Worm (Caenorhabditis elegans) whole organism, late embryonic: Measurements from ENCODE around the gene scl-1.

Source experiments
- F13H6.1 ChIP-seq: sonication (generic microtip); optimal IDR thresholded peaks from 2 replicates; lab custom pipeline; 2016; ENCODE audit warnings: missing genetic modification characterization, missing compliant biosample characterization
- K09A11.1 ChIP-seq: sonication (generic microtip); optimal IDR thresholded peaks from 2 replicates; lab custom pipeline; 2017; ENCODE audit warnings: antibody characterized with exemption, mild to moderate bottlenecking, missing genetic modification characterization, missing compliant biosample characterization; ENCODE audit not compliant: insufficient read depth
- ahr-1 ChIP-seq: sonication (generic microtip); optimal IDR thresholded peaks from 2 replicates; lab custom pipeline; 2016; ENCODE audit warnings: missing genetic modification characterization, missing compliant biosample characterization
- ceh-19 ChIP-seq: fragments of 200-800 bp; sonication (Bioruptor generic); optimal IDR thresholded peaks from 2 replicates; lab custom pipeline; 2018; ENCODE audit warnings: mild to moderate bottlenecking, missing genetic modification characterization, missing compliant biosample characterization
- ceh-2 ChIP-seq: sonication (generic microtip); optimal IDR thresholded peaks from 2 replicates; lab custom pipeline; 2016; ENCODE audit warnings: missing genotype, missing genetic modification characterization, missing compliant biosample characterization
- ceh-22 ChIP-seq: sonication (generic microtip); optimal IDR thresholded peaks from 2 replicates; lab custom pipeline; 2017; ENCODE audit warnings: missing biosample characterization, missing genetic modification characterization
- ceh-24 ChIP-seq: sonication (generic microtip); optimal IDR thresholded peaks from 2 replicates; lab custom pipeline; 2016; ENCODE audit warnings: mild to moderate bottlenecking, missing genetic modification characterization, missing compliant biosample characterization
- ceh-30 ChIP-seq: fragments of 150-350 bp; optimal IDR thresholded peaks from 2 replicates; lab custom pipeline; 2014; ENCODE audit warnings: missing biosample characterization, missing genetic modification characterization
- ceh-31 ChIP-seq: sonication (generic microtip); optimal IDR thresholded peaks from 2 replicates; lab custom pipeline; 2016; ENCODE audit warnings: missing genetic modification characterization, missing compliant biosample characterization
- ceh-48 ChIP-seq: sonication (generic microtip); optimal IDR thresholded peaks from 2 replicates; lab custom pipeline; 2016; ENCODE audit warnings: missing genetic modification characterization, inconsistent platforms, missing compliant biosample characterization
- ceh-6 ChIP-seq: fragments of 200-800 bp; sonication (Bioruptor generic); optimal IDR thresholded peaks from 2 replicates; lab custom pipeline; 2018; ENCODE audit warnings: mild to moderate bottlenecking, missing genetic modification characterization, missing compliant biosample characterization
- ceh-9 ChIP-seq: sonication (generic microtip); optimal IDR thresholded peaks from 2 replicates; lab custom pipeline; 2016; ENCODE audit warnings: mild to moderate bottlenecking, missing genetic modification characterization, inconsistent platforms, missing compliant biosample characterization
- che-1 ChIP-seq: sonication (generic microtip); optimal IDR thresholded peaks from 2 replicates; lab custom pipeline; 2016; ENCODE audit warnings: mild to moderate bottlenecking, missing genetic modification characterization, missing compliant biosample characterization
- dve-1 ChIP-seq: sonication (generic microtip); optimal IDR thresholded peaks from 2 replicates; lab custom pipeline; 2017; ENCODE audit warnings: antibody characterized with exemption, mild to moderate bottlenecking, missing genetic modification characterization, missing compliant biosample characterization
- elt-2 ChIP-seq: sonication (generic microtip); optimal IDR thresholded peaks from 2 replicates; lab custom pipeline; 2016; ENCODE audit warnings: missing genetic modification reagents, missing genetic modification characterization, missing compliant biosample characterization
- eyg-1 ChIP-seq: sonication (generic microtip); optimal IDR thresholded peaks from 2 replicates; lab custom pipeline; 2016; ENCODE audit warnings: missing genotype, missing genetic modification characterization, missing compliant biosample characterization
- fax-1 ChIP-seq: sonication (generic microtip); optimal IDR thresholded peaks from 2 replicates; lab custom pipeline; 2016; ENCODE audit warnings: missing genotype, missing genetic modification characterization, missing compliant biosample characterization
- fkh-10 ChIP-seq: fragments of 150-350 bp; optimal IDR thresholded peaks from 2 replicates; lab custom pipeline; 2014; ENCODE audit warnings: missing biosample characterization, missing genetic modification reagents, missing genetic modification characterization
- fkh-6 ChIP-seq: sonication (generic microtip); optimal IDR thresholded peaks from 2 replicates; lab custom pipeline; 2016; ENCODE audit warnings: missing genetic modification characterization, missing compliant biosample characterization
- hlh-13 ChIP-seq: fragments of 200-800 bp; sonication (Bioruptor generic); optimal IDR thresholded peaks from 2 replicates; lab custom pipeline; 2018; ENCODE audit warnings: mild to moderate bottlenecking, missing genetic modification characterization, missing compliant biosample characterization
- hlh-30 ChIP-seq: sonication (generic microtip); optimal IDR thresholded peaks from 2 replicates; lab custom pipeline; 2017; ENCODE audit warnings: antibody characterized with exemption, missing genetic modification characterization, missing compliant biosample characterization; ENCODE audit not compliant: insufficient read depth
- hlh-6 ChIP-seq: sonication (generic microtip); optimal IDR thresholded peaks from 2 replicates; lab custom pipeline; 2016; ENCODE audit warnings: missing genotype, missing genetic modification characterization, missing compliant biosample characterization
- hlh-8 ChIP-seq: sonication (generic microtip); optimal IDR thresholded peaks from 2 replicates; lab custom pipeline; 2016; ENCODE audit warnings: missing genotype, missing genetic modification characterization, missing compliant biosample characterization
- lim-6 ChIP-seq: sonication (generic microtip); optimal IDR thresholded peaks from 2 replicates; lab custom pipeline; 2016; ENCODE audit warnings: missing genetic modification characterization, missing compliant biosample characterization
- lin-11 ChIP-seq: fragments of 200-800 bp; sonication (Bioruptor generic); optimal IDR thresholded peaks from 2 replicates; lab custom pipeline; 2018; ENCODE audit warnings: mild to moderate bottlenecking, missing genetic modification characterization, missing compliant biosample characterization
- mec-3 ChIP-seq: sonication (generic microtip); optimal IDR thresholded peaks from 2 replicates; lab custom pipeline; 2016; ENCODE audit warnings: borderline replicate concordance, missing genetic modification characterization, missing compliant biosample characterization
- nhr-232 ChIP-seq: sonication (generic microtip); optimal IDR thresholded peaks from 2 replicates; lab custom pipeline; 2016; ENCODE audit warnings: missing genetic modification characterization, missing compliant biosample characterization
- odd-2 ChIP-seq: sonication (generic microtip); optimal IDR thresholded peaks from 2 replicates; lab custom pipeline; 2017; ENCODE audit warnings: antibody characterized with exemption, mild to moderate bottlenecking, missing genetic modification characterization, missing compliant biosample characterization
- pag-3 ChIP-seq: sonication (generic microtip); optimal IDR thresholded peaks from 2 replicates; lab custom pipeline; 2016; ENCODE audit warnings: missing compliant biosample characterization, missing genetic modification characterization, borderline replicate concordance
- pat-9 ChIP-seq: fragments of 200-800 bp; sonication (Bioruptor generic); optimal IDR thresholded peaks from 2 replicates; lab custom pipeline; 2018; ENCODE audit warnings: mild to moderate bottlenecking, missing genetic modification characterization, moderate library complexity, missing compliant biosample characterization
- pax-1 ChIP-seq: fragments of 150-350 bp; optimal IDR thresholded peaks from 2 replicates; lab custom pipeline; 2014; ENCODE audit warnings: missing biosample characterization, missing genetic modification characterization
- pha-2 ChIP-seq: sonication (generic microtip); optimal IDR thresholded peaks from 2 replicates; lab custom pipeline; 2017; ENCODE audit warnings: mild to moderate bottlenecking, missing genetic modification characterization, missing compliant biosample characterization
- pha-4 ChIP-seq: fragments of 150-350 bp; optimal IDR thresholded peaks from 2 replicates; lab custom pipeline; 2018; ENCODE audit warnings: missing biosample characterization, missing genetic modification reagents, missing genetic modification characterization
- sdc-2 ChIP-seq: sonication (generic microtip); optimal IDR thresholded peaks from 2 replicates; lab custom pipeline; 2016; ENCODE audit warnings: missing genotype, missing genetic modification characterization, missing compliant biosample characterization
- sox-4 ChIP-seq: sonication (generic microtip); optimal IDR thresholded peaks from 2 replicates; lab custom pipeline; 2017; ENCODE audit warnings: mild to moderate bottlenecking, missing genetic modification characterization, inconsistent platforms, missing compliant biosample characterization
- tbx-7 ChIP-seq: sonication (generic microtip); optimal IDR thresholded peaks from 2 replicates; lab custom pipeline; 2016; ENCODE audit warnings: missing genotype, missing genetic modification characterization, missing compliant biosample characterization
- ttx-3 ChIP-seq: sonication (generic microtip); optimal IDR thresholded peaks from 2 replicates; lab custom pipeline; 2016; ENCODE audit warnings: missing genetic modification reagents, missing genetic modification characterization, missing compliant biosample characterization
- unc-86 ChIP-seq: sonication (generic microtip); optimal IDR thresholded peaks from 2 replicates; lab custom pipeline; 2016; ENCODE audit warnings: missing genetic modification characterization, missing compliant biosample characterization
- zip-5 ChIP-seq: sonication (generic microtip); optimal IDR thresholded peaks from 2 replicates; lab custom pipeline; 2016; ENCODE audit warnings: missing genetic modification characterization, missing compliant biosample characterization
- ztf-16 ChIP-seq: sonication (generic microtip); optimal IDR thresholded peaks from 2 replicates; lab custom pipeline; 2017; ENCODE audit warnings: missing genetic modification characterization, missing compliant biosample characterization

Gene scl-1

DNA sequence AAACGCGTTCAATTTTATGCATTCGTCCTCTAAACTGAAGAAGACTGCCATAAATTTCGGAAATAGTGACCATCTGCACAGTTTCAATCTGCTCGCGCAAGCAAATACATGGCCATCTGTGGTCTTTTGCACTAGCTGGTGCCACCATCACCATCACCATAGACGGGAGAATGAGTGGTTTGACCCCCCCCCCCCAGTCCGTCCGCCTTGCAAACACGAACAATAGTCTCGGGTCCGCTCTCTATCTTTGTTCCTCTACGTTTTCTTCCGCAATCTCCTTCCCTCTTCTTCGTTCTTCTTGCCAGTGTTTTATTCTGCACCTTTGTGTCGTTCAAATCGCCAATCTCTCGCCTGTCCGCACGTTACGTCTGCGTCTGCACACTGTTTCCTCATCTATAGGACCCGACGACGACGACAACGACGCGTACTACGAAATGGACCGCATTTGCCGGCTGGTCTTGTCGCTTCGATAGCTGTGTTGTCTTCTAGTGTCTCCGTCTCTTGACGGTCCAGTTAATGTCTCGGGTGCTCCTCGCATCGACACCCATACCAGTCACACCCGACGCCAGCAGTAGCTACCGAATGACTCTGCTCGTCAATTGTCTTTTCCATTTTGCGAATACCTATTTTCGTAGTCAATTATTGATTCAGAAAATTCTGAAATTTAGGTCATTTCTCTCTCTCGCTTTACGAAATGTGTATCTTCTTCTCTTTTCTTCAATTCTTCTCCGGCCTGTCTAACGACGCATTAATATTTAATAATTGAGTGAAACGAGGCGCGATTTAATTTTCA, 26.3 kb upstream of the scl-1 start (continued):
- TF ChIP-seq pha-4 (tag; lab: Kevin White, UChicago) (no peak), unc-86 (peak; percentile 16), fkh-10 (GFP tag; lab: Kevin White, UChicago) (no peak), pha-2 (tag; lab: Kevin White, UChicago) (no peak), ceh-48 (tag; lab: Kevin White, UChicago) (no peak), dve-1 (tag; lab: Kevin White, UChicago) (peak; percentile 47), hlh-13 (no peak), eyg-1 (tag; lab: Kevin White, UChicago) (no peak), fkh-6 (tag; lab: Kevin White, UChicago) (no peak), F13H6.1 (no peak), ahr-1 (tag; lab: Kevin White, UChicago) (no peak), fax-1 (tag; lab: Kevin White, UChicago) (peak; percentile 40), nhr-232 (tag; lab: Kevin White, UChicago) (no peak), ceh-2 (peak; percentile 16), mec-3 (no peak), ceh-19 (peak; percentile 71), ceh-9 (tag; lab: Kevin White, UChicago) (no peak), ceh-6 (GFP tag; lab: Kevin White, UChicago) (no peak), ttx-3 (tag; lab: Kevin White, UChicago) (no peak), K09A11.1 (tag; lab: Kevin White, UChicago) (no peak), pag-3 (tag; lab: Kevin White, UChicago) (no peak), elt-2 (tag; lab: Kevin White, UChicago) (peak; percentile 1), ceh-24 (no peak), pax-1 (tag; lab: Kevin White, UChicago) (no peak), pat-9 (tag; lab: Kevin White, UChicago) (no peak), zip-5 (tag; lab: Kevin White, UChicago) (no peak), lim-6 (no peak), tbx-7 (no peak), che-1 (peak; percentile 32), sdc-2 (tag; lab: Kevin White, UChicago) (peak; percentile 49), odd-2 (tag; lab: Kevin White, UChicago) (no peak), ceh-31 (tag; lab: Kevin White, UChicago) (peak; percentile 83), hlh-6 (tag; lab: Kevin White, UChicago) (peak; percentile 66), hlh-8 (tag; lab: Kevin White, UChicago) (no peak), ceh-30 (tag; lab: Kevin White, UChicago) (no peak), ceh-22 (tag; lab: Kevin White, UChicago) (no peak), ztf-16 (tag; lab: Kevin White, UChicago) (no peak), sox-4 (tag; lab: Kevin White, UChicago) (no peak), hlh-30 (tag; lab: Kevin White, UChicago) (peak; percentile 11), lin-11 (tag; lab: Kevin White, UChicago) (no peak)
